Worm (Caenorhabditis elegans) whole organism, L4 larva: ENCODE data around the gene C34D4.4.

Source experiments
- F37D6.2 ChIP-seq: sonication (generic microtip); optimal IDR thresholded peaks from 2 replicates; lab custom pipeline; 2016; ENCODE audit warnings: mild to moderate bottlenecking, missing genetic modification characterization, missing compliant biosample characterization
- F44E2.7 ChIP-seq: fragments of 200-800 bp; sonication (Bioruptor generic); IDR thresholded peaks from 2 replicates; pipeline ENCODE4 v2.1.2; 2022; ENCODE audit warnings: missing genetic modification characterization, missing compliant biosample characterization
- F49E8.2 ChIP-seq: sonication (generic microtip); optimal IDR thresholded peaks from 2 replicates; lab custom pipeline; 2016; ENCODE audit warnings: missing compliant biosample characterization, mild to moderate bottlenecking, missing genetic modification characterization, borderline replicate concordance
- R02D3.7 ChIP-seq: fragments of 150-350 bp; sonication (generic microtip); optimal IDR thresholded peaks from 3 replicates; lab custom pipeline; 2014; ENCODE audit warnings: missing biosample characterization, missing genetic modification characterization
- ZK337.2 ChIP-seq: fragments of 200-800 bp; sonication (Bioruptor generic); IDR thresholded peaks from 2 replicates; pipeline ENCODE4 v1.3.6; 2022; ENCODE audit warnings: missing genetic modification reagents, missing genetic modification characterization, missing compliant biosample characterization
- aha-1 ChIP-seq: fragments of 150-350 bp; peaks from one replicate; lab custom pipeline; 2014; ENCODE audit warnings: missing biosample characterization, missing genetic modification characterization
- aly-2 ChIP-seq: sonication (generic microtip); optimal IDR thresholded peaks from 2 replicates; lab custom pipeline; 2018; ENCODE audit warnings: missing biosample characterization, missing genetic modification characterization
- arid-1 ChIP-seq: fragments of 200-800 bp; sonication (Bioruptor generic); conservative IDR thresholded peaks from 2 replicates; pipeline ENCODE4 v1.3.6; 2022; ENCODE audit warnings: missing genetic modification reagents, missing genetic modification characterization, missing compliant biosample characterization
- ceh-20 ChIP-seq: fragments of 200-800 bp; sonication (Bioruptor generic); IDR thresholded peaks from 2 replicates; pipeline ENCODE4 v1.3.6; 2022; ENCODE audit warnings: missing genetic modification reagents, missing genetic modification characterization, missing compliant biosample characterization
- ceh-32 ChIP-seq: sonication (generic microtip); optimal IDR thresholded peaks from 2 replicates; lab custom pipeline; 2016; ENCODE audit warnings: mild to moderate bottlenecking, missing genetic modification characterization, missing compliant biosample characterization; ENCODE audit not compliant: poor library complexity
- ceh-62 ChIP-seq: sonication (generic microtip); optimal IDR thresholded peaks from 2 replicates; lab custom pipeline; 2017; ENCODE audit warnings: missing biosample characterization, missing genetic modification characterization
- ctbp-1 ChIP-seq: fragments of 200-800 bp; sonication (Bioruptor generic); IDR thresholded peaks from 2 replicates; pipeline ENCODE4 v1.3.6; 2022; ENCODE audit warnings: missing genetic modification reagents, missing genetic modification characterization, missing compliant biosample characterization
- daf-8 ChIP-seq: fragments of 200-800 bp; sonication (Bioruptor generic); IDR thresholded peaks from 2 replicates; pipeline ENCODE4 v1.3.6; 2022; ENCODE audit warnings: missing genetic modification characterization, missing compliant biosample characterization
- dmd-8 ChIP-seq: fragments of 200-800 bp; sonication (Bioruptor generic); IDR thresholded peaks from 2 replicates; pipeline ENCODE4 v1.3.6; 2022; ENCODE audit warnings: missing genetic modification characterization, missing compliant biosample characterization
- dmd-9 ChIP-seq: fragments of 200-800 bp; sonication (Bioruptor generic); IDR thresholded peaks from 2 replicates; pipeline ENCODE4 v1.3.6; 2022; ENCODE audit warnings: missing genetic modification reagents, missing genetic modification characterization, missing compliant biosample characterization
- dpl-1 ChIP-seq: fragments of 150-350 bp; optimal IDR thresholded peaks from 2 replicates; lab custom pipeline; 2014; ENCODE audit warnings: missing biosample characterization, missing genetic modification reagents, missing genetic modification characterization
- dve-1 ChIP-seq: sonication (generic microtip); optimal IDR thresholded peaks from 2 replicates; lab custom pipeline; 2017; ENCODE audit warnings: antibody characterized with exemption, mild to moderate bottlenecking, missing genetic modification characterization, missing compliant biosample characterization; ENCODE audit not compliant: insufficient read depth
- egl-43 ChIP-seq: fragments of 200-800 bp; sonication (Bioruptor generic); IDR thresholded peaks from 2 replicates; pipeline ENCODE4 v1.3.6; 2022; ENCODE audit warnings: missing genetic modification reagents, missing genetic modification characterization, missing compliant biosample characterization
- hlh-11 ChIP-seq: fragments of 200-800 bp; sonication (Bioruptor generic); optimal IDR thresholded peaks from 2 replicates; lab custom pipeline; 2018; ENCODE audit warnings: mild to moderate bottlenecking, missing genetic modification characterization, missing compliant biosample characterization
- hlh-30 ChIP-seq: sonication (generic microtip); optimal IDR thresholded peaks from 2 replicates; lab custom pipeline; 2017; ENCODE audit warnings: antibody characterized with exemption, mild to moderate bottlenecking, missing genetic modification characterization, missing compliant biosample characterization; ENCODE audit not compliant: insufficient read depth
- hmg-1.1 ChIP-seq: fragments of 200-800 bp; sonication (Bioruptor generic); IDR thresholded peaks from 2 replicates; pipeline ENCODE4 v1.3.6; 2022; ENCODE audit warnings: missing genetic modification reagents, missing genetic modification characterization, missing compliant biosample characterization
- jun-1 ChIP-seq: fragments of 150-350 bp; optimal IDR thresholded peaks from 2 replicates; lab custom pipeline; 2014; ENCODE audit warnings: missing biosample characterization, missing genetic modification reagents, missing genetic modification characterization
- lin-38 ChIP-seq: fragments of 200-800 bp; sonication (Bioruptor generic); IDR thresholded peaks from 2 replicates; pipeline ENCODE4 v1.3.6; 2022; ENCODE audit warnings: missing genetic modification reagents, missing genetic modification characterization, missing compliant biosample characterization
- lir-3 ChIP-seq: sonication (generic microtip); optimal IDR thresholded peaks from 2 replicates; lab custom pipeline; 2016; ENCODE audit warnings: mild to moderate bottlenecking, missing genetic modification characterization, missing compliant biosample characterization
- lsy-2 ChIP-seq, 2 experiments: fragments of 150-350 bp in 1 of 2; sonication (generic microtip) in 1 of 2; optimal IDR thresholded peaks; 2 replicates each; lab custom pipeline; 2014 to 2017; ENCODE audit warnings: missing biosample characterization in 2 of 2, missing genetic modification characterization in 2 of 2
- mdl-1 ChIP-seq, 2 experiments: fragments of 150-350 bp in 1 of 2; sonication (generic microtip) in 1 of 2; optimal IDR thresholded peaks; 2 replicates each; lab custom pipeline; 2014 to 2017; ENCODE audit warnings: missing biosample characterization in 2 of 2, missing genetic modification characterization in 2 of 2
- mep-1 ChIP-seq: fragments of 150-350 bp; sonication (generic microtip); optimal IDR thresholded peaks from 3 replicates; lab custom pipeline; 2014; ENCODE audit warnings: missing biosample characterization, missing genetic modification characterization
- mes-2 ChIP-seq: sonication (generic microtip); optimal IDR thresholded peaks from 2 replicates; lab custom pipeline; 2016; ENCODE audit warnings: missing genotype, mild to moderate bottlenecking, missing genetic modification characterization, missing compliant biosample characterization; ENCODE audit not compliant: poor library complexity, severe bottlenecking
- mxl-3 ChIP-seq: fragments of 200-800 bp; sonication (Bioruptor generic); optimal IDR thresholded peaks from 2 replicates; lab custom pipeline; 2018; ENCODE audit warnings: mild to moderate bottlenecking, missing genetic modification characterization, missing compliant biosample characterization
- nhr-102 ChIP-seq: sonication (generic microtip); optimal IDR thresholded peaks from 2 replicates; lab custom pipeline; 2016; ENCODE audit warnings: mild to moderate bottlenecking, missing genetic modification characterization, moderate library complexity, missing compliant biosample characterization
- nhr-111 ChIP-seq: fragments of 200-800 bp; sonication (Bioruptor generic); optimal IDR thresholded peaks from 2 replicates; lab custom pipeline; 2018; ENCODE audit warnings: mild to moderate bottlenecking, missing genetic modification characterization, missing compliant biosample characterization
- nhr-28 ChIP-seq: fragments of 150-350 bp; optimal IDR thresholded peaks from 2 replicates; lab custom pipeline; 2014; ENCODE audit warnings: missing biosample characterization, missing genetic modification characterization
- nhr-42 ChIP-seq: fragments of 200-800 bp; sonication (Bioruptor generic); IDR thresholded peaks from 2 replicates; pipeline ENCODE4 v1.3.6; 2022; ENCODE audit warnings: missing genetic modification characterization, missing compliant biosample characterization
- nhr-48 ChIP-seq: sonication (generic microtip); optimal IDR thresholded peaks from 2 replicates; lab custom pipeline; 2016; ENCODE audit warnings: mild to moderate bottlenecking, missing genetic modification characterization, missing compliant biosample characterization
- nhr-6 ChIP-seq: fragments of 150-350 bp; optimal IDR thresholded peaks from 2 replicates; lab custom pipeline; 2014; ENCODE audit warnings: missing biosample characterization, missing genetic modification characterization
- php-3 ChIP-seq: fragments of 200-800 bp; sonication (Bioruptor generic); IDR thresholded peaks from 2 replicates; pipeline ENCODE4 v1.3.6; 2022; ENCODE audit warnings: missing genetic modification reagents, missing genetic modification characterization, missing compliant biosample characterization
- tag-97 ChIP-seq: fragments of 200-800 bp; sonication (Bioruptor generic); IDR thresholded peaks from 2 replicates; pipeline ENCODE4 v1.3.6; 2022; ENCODE audit warnings: missing genetic modification characterization, missing compliant biosample characterization
- unc-39 ChIP-seq: sonication (generic microtip); optimal IDR thresholded peaks from 2 replicates; lab custom pipeline; 2017; ENCODE audit warnings: missing biosample characterization, missing genetic modification characterization
- unc-62 ChIP-seq, 3 experiments: fragments of 150-350 bp in 1 of 3; sonication (generic microtip); optimal IDR thresholded peaks in 2 of 3; peaks in 1 of 3; 1 replicate in 1 of 3; 2 replicates in 2 of 3; lab custom pipeline; 2014 to 2017; ENCODE audit warnings: missing biosample characterization in 3 of 3, missing genetic modification characterization in 3 of 3, missing genetic modification reagents in 3 of 3, missing genotype in 1 of 3
- zag-1 ChIP-seq: fragments of 150-350 bp; optimal IDR thresholded peaks from 2 replicates; lab custom pipeline; 2014; ENCODE audit warnings: missing biosample characterization, missing genetic modification characterization
- zfp-3 ChIP-seq: fragments of 200-800 bp; sonication (Bioruptor generic); conservative IDR thresholded peaks from 2 replicates; pipeline ENCODE4 v1.3.6; 2022; ENCODE audit warnings: missing genetic modification reagents, missing genetic modification characterization, missing compliant biosample characterization
- ztf-11 ChIP-seq: fragments of 150-350 bp; optimal IDR thresholded peaks from 2 replicates; lab custom pipeline; 2014; ENCODE audit warnings: missing biosample characterization, missing genetic modification characterization

C34D4.4 gene

ce11 chrIV:7133140-7133539 is 16.0 kb upstream of the C34D4.4 start, which contains the start of gene cyn-12 (continued):
- TF ChIP-seq unc-62 (GFP tag; optimal IDR thresholded peaks at IDR 0.05 in 1 of 2; lab: Kevin White, UChicago), result peak in 1 of 2 experiments; percentile 61
- no peak for TF ChIP-seq unc-62 (tag; optimal IDR thresholded peaks at IDR 0.05; lab: Kevin White, UChicago)
- peak; percentile 7 for TF ChIP-seq dve-1
- no peak for TF ChIP-seq F37D6.2 (tag; lab: Kevin White, UChicago)
- TF ChIP-seq jun-1 (tag; lab: Kevin White, UChicago), result no peak
- TF ChIP-seq ctbp-1 (GFP tag; lab: Robert Waterston, UW), result no peak
- TF ChIP-seq F44E2.7, result no peak
- no peak for TF ChIP-seq zag-1 (tag; lab: Kevin White, UChicago)
- TF ChIP-seq dmd-8 (GFP tag; lab: Robert Waterston, UW), result no peak
- TF ChIP-seq nhr-48 (tag; lab: Kevin White, UChicago), result no peak
- TF ChIP-seq zfp-3 (GFP tag; lab: Robert Waterston, UW), result no peak
- no peak for TF ChIP-seq nhr-28 (tag; lab: Kevin White, UChicago)
- TF ChIP-seq hmg-1.1 (GFP tag; lab: Robert Waterston, UW), result no peak
- TF ChIP-seq ceh-32, result no peak
- no peak for TF ChIP-seq egl-43 (GFP tag; lab: Robert Waterston, UW)
- no peak for TF ChIP-seq ceh-20 (GFP tag; lab: Robert Waterston, UW)

ce11 chrIV:7133983-7134382 is 15.2 kb upstream of the C34D4.4 start, which contains the start of gene mutd-1:
mutd-1 (minus strand) TSS chrIV:7134083.
- TF ChIP-seq lir-3 (tag; lab: Kevin White, UChicago) (no peak), aha-1 (tag; lab: Kevin White, UChicago) (peak; percentile 1), lsy-2 (tag; optimal IDR thresholded peaks at IDR 0.05; lab: Kevin White, UChicago) (peak in 1 of 2 experiments; percentile 6)

- TF ChIP-seq unc-39 (no peak), tag-97 (GFP tag; lab: Robert Waterston, UW) (no peak), unc-62 (GFP tag; optimal IDR thresholded peaks at IDR 0.05 in 1 of 2; lab: Kevin White, UChicago) (peak in 1 of 2 experiments; percentile 97), unc-62 (tag; optimal IDR thresholded peaks at IDR 0.05; lab: Kevin White, UChicago) (no peak), dmd-9 (GFP tag; lab: Robert Waterston, UW) (no peak)
Measured at ce11 chrIV:7139143-7139542, 10.0 kb upstream of the C34D4.4 start.

ce11 chrIV:7144670-7145257 is 4.4 kb upstream of the C34D4.4 start, which contains the start of gene hecd-1:
hecd-1 (minus strand) TSS chrIV:7144720.
- TF ChIP-seq daf-8, result no peak
- TF ChIP-seq mep-1 (tag; lab: Kevin White, UChicago), result peak; percentile 23
- TF ChIP-seq aha-1 (tag; lab: Kevin White, UChicago), result peak; percentile 79
- TF ChIP-seq ZK337.2 (GFP tag; lab: Robert Waterston, UW), result no peak
- TF ChIP-seq aly-2 (tag; lab: Kevin White, UChicago), result no peak
- TF ChIP-seq nhr-28 (tag; lab: Kevin White, UChicago), result peak; percentile 40
- no peak for TF ChIP-seq F49E8.2
- TF ChIP-seq nhr-102, result no peak
- no peak for TF ChIP-seq nhr-48 (tag; lab: Kevin White, UChicago)
- TF ChIP-seq tag-97 (GFP tag; lab: Robert Waterston, UW), result no peak
- TF ChIP-seq lin-38, result peak; percentile 68
- no peak for TF ChIP-seq php-3 (GFP tag; lab: Robert Waterston, UW)
- no peak for TF ChIP-seq nhr-42 (GFP tag; lab: Robert Waterston, UW)
- TF ChIP-seq lsy-2 (tag; optimal IDR thresholded peaks at IDR 0.05; lab: Kevin White, UChicago), result peak in 1 of 2 experiments; percentile 56
- no peak for TF ChIP-seq nhr-6
- no peak for TF ChIP-seq nhr-111 (GFP tag; lab: Kevin White, UChicago)
- TF ChIP-seq hlh-11, result peak; percentile 14
- TF ChIP-seq mxl-3, result peak; percentile 37
- TF ChIP-seq egl-43 (GFP tag; lab: Robert Waterston, UW), result no peak
- peak; percentile 79 for TF ChIP-seq hlh-30
- no peak for TF ChIP-seq zag-1 (tag; lab: Kevin White, UChicago)
- no peak for TF ChIP-seq F37D6.2 (tag; lab: Kevin White, UChicago)
- TF ChIP-seq ztf-11, result no peak
- peak in 1 of 2 experiments; percentile 25 for TF ChIP-seq mdl-1 (tag; optimal IDR thresholded peaks at IDR 0.05; lab: Kevin White, UChicago)
- peak; percentile 16 for TF ChIP-seq dve-1
- peak; percentile 20 for TF ChIP-seq dpl-1 (GFP tag; lab: Kevin White, UChicago)
- no peak for TF ChIP-seq R02D3.7 (tag; lab: Kevin White, UChicago)
- no peak for TF ChIP-seq unc-39
- TF ChIP-seq arid-1, result no peak
- TF ChIP-seq F44E2.7, result no peak
- TF ChIP-seq ceh-62 (tag; lab: Kevin White, UChicago), result no peak
- peak; percentile 13 for TF ChIP-seq mes-2 (tag; lab: Kevin White, UChicago)
